Fruit fly (Drosophila melanogaster) whole organism, prepupa: ENCODE data around the gene Rab5.

ENCODE experiments used
- CG3919 ChIP-seq: fragments of 200-800 bp; sonication (Bioruptor generic); optimal IDR thresholded peaks from 3 replicates; lab custom pipeline; 2016; ENCODE audit warnings: missing biosample characterization, missing genetic modification characterization
- CG6163 ChIP-seq: fragments of 200-800 bp; sonication (Bioruptor generic); IDR thresholded peaks from 3 replicates; pipeline ENCODE4 v1.3.6; 2022; ENCODE audit warnings: missing biosample characterization, missing genetic modification characterization
- CG7368 ChIP-seq: fragments of 200-800 bp; sonication (Bioruptor generic); optimal IDR thresholded peaks from 3 replicates; lab custom pipeline; 2016; ENCODE audit warnings: missing biosample characterization, missing genetic modification characterization
- Eip78C ChIP-seq: fragments of 200-800 bp; sonication (Bioruptor generic); peaks from one replicate; lab custom pipeline; 2016; ENCODE audit warnings: missing biosample characterization, missing genetic modification characterization
- OdsH ChIP-seq: fragments of 200-800 bp; sonication (Bioruptor generic); optimal IDR thresholded peaks from 3 replicates; lab custom pipeline; 2016; ENCODE audit warnings: missing biosample characterization, missing genetic modification characterization
- cyc ChIP-seq: fragments of 200-800 bp; sonication (Bioruptor generic); optimal IDR thresholded peaks from 3 replicates; lab custom pipeline; 2016; ENCODE audit warnings: missing biosample characterization, missing genetic modification characterization

DNA sequence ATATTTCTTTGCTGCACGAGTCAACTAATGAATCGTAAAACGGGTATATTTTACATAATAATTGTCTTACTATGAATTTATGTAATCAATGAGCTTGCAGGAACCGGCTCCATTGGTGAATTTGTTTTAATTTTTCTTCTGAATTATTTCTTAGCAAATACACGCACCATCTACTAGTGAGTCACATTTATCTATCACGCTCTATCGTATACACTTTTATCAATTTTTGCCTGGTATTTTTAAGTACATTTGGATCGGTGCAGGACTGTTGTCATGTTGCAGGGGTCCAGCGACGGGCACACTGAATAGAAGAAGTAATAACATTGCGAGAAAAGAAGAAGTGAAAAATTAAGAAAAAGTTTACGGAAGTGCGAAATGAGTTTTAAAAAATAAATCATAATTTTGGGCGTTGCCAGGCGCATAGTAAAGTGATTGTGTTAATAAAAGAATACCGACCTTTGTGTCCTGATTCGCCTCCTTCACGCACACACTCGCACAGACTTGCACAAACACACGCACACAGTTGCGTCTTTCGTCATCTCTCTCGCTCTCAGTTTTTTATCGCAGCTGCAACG is at the start of gene Rab5, which contains the start of gene Axud1:
- TF ChIP-seq OdsH (GFP tag; lab: Kevin White, UChicago) (no peak), CG6163 (GFP tag; lab: Robert Waterston, UW) (peak; percentile 56; the same call in 2 of the 3 replicates), cyc (GFP tag; lab: Kevin White, UChicago) (peak; percentile 6), Eip78C (GFP tag; lab: Kevin White, UChicago) (peak; percentile 55), CG3919 (GFP tag; lab: Kevin White, UChicago) (peak; percentile 6), CG7368 (GFP tag; lab: Kevin White, UChicago) (no peak)
